Worm (Caenorhabditis elegans): ENCODE results near the gene VZK822L.2.

VZK822L.2 gene

DNA sequence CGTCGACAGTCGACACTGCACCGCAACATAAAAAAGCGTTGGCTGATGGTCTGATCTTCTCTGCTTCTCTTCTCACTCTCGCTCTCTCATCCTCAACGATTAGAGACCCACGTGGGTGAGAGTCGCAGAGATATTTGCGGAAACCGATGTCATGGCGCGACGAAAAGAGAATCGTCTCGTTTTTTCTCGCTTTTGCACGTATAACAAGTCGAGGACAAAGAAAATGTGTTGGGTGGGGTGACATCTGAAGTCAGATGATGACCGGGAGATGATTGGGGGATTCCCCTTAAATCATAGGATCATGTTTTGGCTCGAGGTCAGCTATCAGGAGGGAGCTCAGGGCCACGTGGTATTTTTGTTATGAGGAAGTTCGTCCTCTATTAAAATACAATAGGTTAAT is 44.6 kb downstream of the VZK822L.2 start (continued):
- TF ChIP-seq mab-9 (GFP tag; IDR thresholded peaks at IDR 0.05) = peak; percentile 62
- TF ChIP-seq F16B12.6 (tag; optimal IDR thresholded peaks at IDR 0.05) = no peak
- TF ChIP-seq tbx-2 (tag; optimal IDR thresholded peaks at IDR 0.05) = peak; percentile 90
- peak; percentile 49 to 66 (median 56) for TF ChIP-seq dpl-1 (GFP tag; optimal IDR thresholded peaks at IDR 0.05)
- TF ChIP-seq zip-4 (GFP tag; optimal IDR thresholded peaks at IDR 0.05) = peak; percentile 11
- no peak for TF ChIP-seq pag-3 (tag; optimal IDR thresholded peaks at IDR 0.05; ENCODE audit: borderline replicate concordance, insufficient read depth)
- no peak for TF ChIP-seq fkh-10 (GFP tag; optimal IDR thresholded peaks at IDR 0.05)
- TF ChIP-seq irx-1 (tag; optimal IDR thresholded peaks at IDR 0.05) = peak; percentile 84
- peak; percentile 54 for TF ChIP-seq vab-15 (tag; optimal IDR thresholded peaks at IDR 0.05)
- TF ChIP-seq ceh-63 (GFP tag; optimal IDR thresholded peaks at IDR 0.05) = no peak
- TF ChIP-seq C04F5.9 (tag; optimal IDR thresholded peaks at IDR 0.05) = peak; percentile 79
- no peak for TF ChIP-seq C34B4.2 (tag; optimal IDR thresholded peaks at IDR 0.05)
- TF ChIP-seq nhr-11 (tag; optimal IDR thresholded peaks at IDR 0.05) = peak; percentile 69
- peak; percentile 98 to 100 for TF ChIP-seq mdl-1 (tag; optimal IDR thresholded peaks at IDR 0.05)
- TF ChIP-seq blmp-1 (tag; optimal IDR thresholded peaks at IDR 0.05) = peak; percentile 93
- peak; percentile 65 to 89 for TF ChIP-seq lin-35 (GFP tag; optimal IDR thresholded peaks at IDR 0.05)
- TF ChIP-seq nhr-77 (tag; optimal IDR thresholded peaks at IDR 0.05) = peak; percentile 81
- peak; percentile 74 for TF ChIP-seq unc-98 (GFP tag; IDR thresholded peaks at IDR 0.05)
- TF ChIP-seq mep-1 (tag; optimal IDR thresholded peaks at IDR 0.05) = peak; percentile 93
- TF ChIP-seq nhr-85 (tag) = peak; percentile 100
- TF ChIP-seq ceh-88 (GFP tag; IDR thresholded peaks at IDR 0.05) = peak; percentile 69
- TF ChIP-seq lin-39 (tag; optimal IDR thresholded peaks at IDR 0.05) = peak; percentile 62
- peak; percentile 43 to 78 for TF ChIP-seq egl-27 (tag; optimal IDR thresholded peaks at IDR 0.05)
- peak; percentile 96 for TF ChIP-seq snu-23 (GFP tag; optimal IDR thresholded peaks at IDR 0.05)
- peak; percentile 99 for TF ChIP-seq nhr-20 (tag; optimal IDR thresholded peaks at IDR 0.05)
- TF ChIP-seq nhr-28 (tag; optimal IDR thresholded peaks at IDR 0.05) = no peak
- TF ChIP-seq sox-4 (tag; optimal IDR thresholded peaks at IDR 0.05) = peak; percentile 63
- peak; percentile 99 for TF ChIP-seq lin-14 (GFP tag; optimal IDR thresholded peaks at IDR 0.05)
- no peak for TF ChIP-seq pqm-1 (tag; optimal IDR thresholded peaks at IDR 0.05)
- peak; percentile 55 for TF ChIP-seq dsc-1 (tag; optimal IDR thresholded peaks at IDR 0.05)
- TF ChIP-seq mef-2 (tag; optimal IDR thresholded peaks at IDR 0.05) = peak; percentile 81
- peak; percentile 36 for TF ChIP-seq jun-1 (tag; optimal IDR thresholded peaks at IDR 0.05)
- TF ChIP-seq ceh-82 (tag; optimal IDR thresholded peaks at IDR 0.05) = peak; percentile 39 to 62 (median 43)
- peak; percentile 78 to 97 (median 92) for TF ChIP-seq elt-3 (tag; optimal IDR thresholded peaks at IDR 0.05)
- peak; percentile 54 for TF ChIP-seq skn-1 (tag; optimal IDR thresholded peaks at IDR 0.05)
- no peak for TF ChIP-seq zag-1 (tag; optimal IDR thresholded peaks at IDR 0.05)
- peak; percentile 99 for TF ChIP-seq nhr-71 (tag; optimal IDR thresholded peaks at IDR 0.05)
- TF ChIP-seq egl-13 (tag; optimal IDR thresholded peaks at IDR 0.05) = peak; percentile 57

DNA sequence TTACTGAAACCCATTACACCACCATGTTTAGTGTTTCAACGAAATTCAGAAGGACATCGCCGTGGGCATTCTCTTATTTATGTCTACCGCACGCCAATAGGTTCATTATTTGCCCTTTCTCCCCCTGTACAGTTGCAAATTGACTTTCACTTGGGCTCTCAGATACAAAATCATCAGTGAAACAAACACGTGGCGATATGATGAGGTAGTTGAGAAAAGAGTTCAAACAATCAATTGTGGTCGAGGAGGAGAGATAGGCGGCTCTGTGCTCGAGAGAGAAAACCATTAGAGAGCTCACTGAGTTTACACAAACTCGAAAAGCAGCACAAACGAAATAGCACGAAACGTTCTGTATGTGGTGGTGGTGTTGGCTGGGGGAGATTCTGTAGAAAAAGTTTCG is 45.3 kb downstream of the VZK822L.2 start:
- TF ChIP-seq lin-14 (GFP tag; optimal IDR thresholded peaks at IDR 0.05) = peak; percentile 65
- no peak for TF ChIP-seq swsn-7 (tag; optimal IDR thresholded peaks at IDR 0.05)
- TF ChIP-seq mdl-1 (tag; optimal IDR thresholded peaks at IDR 0.05) = peak in 1 of 2 experiments; percentile 77
- TF ChIP-seq ztf-11 (tag; optimal IDR thresholded peaks at IDR 0.05) = no peak
- TF ChIP-seq blmp-1 (tag; optimal IDR thresholded peaks at IDR 0.05) = peak; percentile 26
- peak in 1 of 2 experiments; percentile 5 for TF ChIP-seq lin-35 (GFP tag; optimal IDR thresholded peaks at IDR 0.05)
- TF ChIP-seq nhr-71 (tag; optimal IDR thresholded peaks at IDR 0.05) = peak; percentile 47
- TF ChIP-seq unc-130 (tag; optimal IDR thresholded peaks at IDR 0.05) = peak; percentile 26
- peak; percentile 10 for TF ChIP-seq mep-1 (tag; optimal IDR thresholded peaks at IDR 0.05)
- peak; percentile 46 for TF ChIP-seq nhr-19 (GFP tag; conservative IDR thresholded peaks at IDR 0.05)
- no peak for TF ChIP-seq pax-3 (tag; optimal IDR thresholded peaks at IDR 0.05)
- TF ChIP-seq lsy-2 (tag; optimal IDR thresholded peaks at IDR 0.05) = peak; percentile 3 to 6
- peak in 1 of 2 experiments; percentile 13 for TF ChIP-seq efl-1 (optimal IDR thresholded peaks at IDR 0.05)
- TF ChIP-seq efl-1 (GFP tag; optimal IDR thresholded peaks at IDR 0.05 in 1 of 2) = peak in 1 of 2 experiments; percentile 2
- peak; percentile 4 for TF ChIP-seq dsc-1 (tag; optimal IDR thresholded peaks at IDR 0.05)
- TF ChIP-seq zag-1 (tag; optimal IDR thresholded peaks at IDR 0.05) = no peak
- peak; percentile 43 for TF ChIP-seq tbx-2 (tag; optimal IDR thresholded peaks at IDR 0.05)
- peak; percentile 80 for TF ChIP-seq nhr-77 (tag; optimal IDR thresholded peaks at IDR 0.05)
- TF ChIP-seq rnt-1 (tag; optimal IDR thresholded peaks at IDR 0.05) = peak; percentile 81
- no peak for TF ChIP-seq efl-3 (GFP tag; optimal IDR thresholded peaks at IDR 0.05)
- TF ChIP-seq nhr-84 (tag; optimal IDR thresholded peaks at IDR 0.05) = no peak
- TF ChIP-seq ama-1 (optimal IDR thresholded peaks at IDR 0.05) = no peak
- no peak for TF ChIP-seq aha-1 (tag; optimal IDR thresholded peaks at IDR 0.05)
- TF ChIP-seq jun-1 (tag; optimal IDR thresholded peaks at IDR 0.05) = no peak
